Fruit fly (Drosophila melanogaster) Kc167 (cell line): ENCODE results near the gene eag.
A peak's percentile ranks its signal among the peaks of the same experiment; 100 is the strongest.

Experiments
- Myc ChIP-seq: fragments of >200 bp; optimal IDR thresholded peaks from 2 replicates; lab custom pipeline; 2017; ENCODE audit warnings: missing external identifiers
- Sin3A ChIP-seq: fragments of >200 bp; optimal IDR thresholded peaks from 2 replicates; lab custom pipeline; 2018; ENCODE audit warnings: missing external identifiers
- h ChIP-seq: fragments of >200 bp; optimal IDR thresholded peaks from 3 replicates; lab custom pipeline; 2018; ENCODE audit warnings: missing external identifiers
- insv ChIP-seq: fragments of >200 bp; optimal IDR thresholded peaks from 3 replicates; lab custom pipeline; 2018; ENCODE audit warnings: missing external identifiers
- psq ChIP-seq: fragments of >200 bp; optimal IDR thresholded peaks from 2 replicates; lab custom pipeline; 2017; ENCODE audit warnings: missing external identifiers
- ttk ChIP-seq: sonication (Bioruptor generic); optimal IDR thresholded peaks from 2 replicates; lab custom pipeline; 2017; ENCODE audit warnings: missing external identifiers

eag gene

DNA sequence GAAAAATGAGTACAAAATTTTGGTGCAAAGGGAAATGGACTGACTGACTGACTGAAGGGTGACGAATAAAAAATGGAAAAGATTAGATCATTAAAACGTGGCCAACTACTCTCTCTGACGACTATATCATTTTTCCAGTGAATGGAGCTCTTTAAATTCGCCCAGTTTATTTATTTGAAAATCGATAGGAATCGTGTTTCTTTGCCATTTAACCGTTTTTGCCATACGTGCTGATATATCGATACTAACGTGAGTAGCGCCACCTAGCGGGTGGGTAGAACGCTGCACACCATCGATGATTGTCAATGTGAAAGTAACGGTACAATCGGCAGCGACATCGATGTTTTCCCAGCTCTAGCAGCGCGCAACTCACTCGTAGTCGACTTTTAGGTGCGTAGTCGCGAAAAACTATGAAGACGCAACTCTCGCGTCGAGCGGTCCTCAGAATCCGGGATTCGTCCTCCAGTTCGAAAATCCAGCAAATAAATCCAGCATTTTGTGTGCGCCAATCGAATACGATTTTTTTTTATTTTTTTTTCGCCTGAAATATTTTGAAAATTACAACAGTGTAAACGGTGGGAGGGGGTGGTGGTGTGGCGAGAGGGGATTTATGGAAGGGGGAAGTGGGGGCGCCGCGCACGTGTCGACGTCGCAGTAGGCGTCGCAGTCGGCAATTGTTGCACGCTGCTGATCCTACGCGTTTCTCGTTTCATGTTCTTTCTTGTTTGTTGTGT is at the start of gene eag, which contains the start of gene CG9030:
eag (plus strand) TSS at position 428 of the 734 bp plus-strand sequence.
CG9030 (minus strand) TSS at position 51 of the 734 bp plus-strand sequence.
- TF ChIP-seq Sin3A (lab: Kevin White, UChicago): no peak
- TF ChIP-seq h (lab: Kevin White, UChicago): no peak
- TF ChIP-seq insv (lab: Kevin White, UChicago): no peak
- TF ChIP-seq ttk (lab: Kevin White, UChicago): no peak
- TF ChIP-seq Myc (lab: Kevin White, UChicago): no peak
- TF ChIP-seq psq: no peak

DNA sequence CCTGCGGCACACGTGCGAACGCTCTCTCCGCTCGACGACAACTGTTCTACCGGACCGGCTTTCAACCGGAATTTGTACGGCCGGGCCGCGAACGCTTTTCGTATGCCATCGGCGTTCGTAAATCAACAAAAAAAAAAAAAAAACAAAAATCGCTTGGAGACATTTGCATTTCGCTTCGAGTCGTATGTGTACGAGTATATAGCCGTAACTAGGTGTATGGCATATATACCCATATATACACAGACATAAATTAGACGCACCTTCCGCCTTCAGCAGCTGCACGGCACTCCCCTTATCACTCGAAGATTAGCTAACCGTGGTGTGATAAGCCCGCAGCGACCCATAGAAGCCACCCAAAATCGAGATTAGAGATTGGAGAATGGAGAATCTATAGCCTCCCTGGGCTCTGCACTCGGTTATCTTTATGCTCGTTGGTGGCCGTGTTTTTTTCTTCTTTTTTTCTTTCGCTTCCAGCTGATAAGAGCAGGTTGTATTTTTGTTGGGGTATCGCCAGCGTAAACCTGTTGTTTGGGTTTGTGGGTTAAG is 49.7 kb upstream of the eag start, which contains the start of gene CG9512:
CG9512 (minus strand) TSS at position 51 of the 546 bp plus-strand sequence.
- TF ChIP-seq Myc (lab: Kevin White, UChicago): no peak

- TF ChIP-seq psq (no peak), insv (lab: Kevin White, UChicago) (no peak), Myc (lab: Kevin White, UChicago) (no peak), ttk (lab: Kevin White, UChicago) (no peak), h (lab: Kevin White, UChicago) (no peak), Sin3A (lab: Kevin White, UChicago) (no peak)
Observed at dm6 chrX:14909051-14909450, 46.2 kb upstream of the eag start.

DNA sequence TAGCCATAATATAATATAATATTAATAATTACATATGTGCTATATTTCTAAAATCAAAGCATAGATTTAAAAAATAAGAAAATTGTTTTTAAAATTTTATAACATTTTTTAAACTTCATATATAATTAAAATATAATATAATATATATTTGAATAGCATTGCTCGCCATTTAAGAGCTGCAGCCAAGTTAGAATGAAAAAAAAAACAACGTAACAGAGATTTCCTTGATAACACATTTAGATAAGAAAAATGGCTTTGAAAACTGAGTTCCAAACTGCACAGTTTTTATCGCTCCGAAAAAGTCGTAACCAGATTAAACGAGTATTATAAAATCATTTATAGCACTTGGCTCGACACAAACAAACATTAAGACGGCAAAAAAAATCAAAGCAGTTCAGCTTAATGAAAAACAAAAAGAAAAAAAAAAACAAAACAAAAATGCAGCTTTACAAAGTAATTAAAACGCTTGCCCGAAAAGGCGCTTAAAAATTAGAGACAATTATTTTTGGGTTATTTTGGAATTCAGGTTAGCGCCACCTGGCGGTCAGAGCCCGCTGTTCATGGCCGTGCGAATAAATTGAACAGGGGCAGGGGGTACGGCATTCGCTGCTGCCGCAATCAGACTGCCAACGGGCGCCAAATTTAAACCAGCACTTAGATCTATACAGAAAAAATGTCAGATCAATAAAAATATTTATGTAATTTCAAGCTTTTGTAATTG is 45.5 kb upstream of the eag start, which contains the start of gene fiz:
fiz (minus strand) TSS at position 51 of the 721 bp plus-strand sequence.
- TF ChIP-seq Myc (lab: Kevin White, UChicago): no peak
- TF ChIP-seq insv (lab: Kevin White, UChicago): no peak
- TF ChIP-seq ttk (lab: Kevin White, UChicago): no peak
- no peak for TF ChIP-seq h (lab: Kevin White, UChicago)
- no peak for TF ChIP-seq Sin3A (lab: Kevin White, UChicago)
- TF ChIP-seq psq: no peak

DNA sequence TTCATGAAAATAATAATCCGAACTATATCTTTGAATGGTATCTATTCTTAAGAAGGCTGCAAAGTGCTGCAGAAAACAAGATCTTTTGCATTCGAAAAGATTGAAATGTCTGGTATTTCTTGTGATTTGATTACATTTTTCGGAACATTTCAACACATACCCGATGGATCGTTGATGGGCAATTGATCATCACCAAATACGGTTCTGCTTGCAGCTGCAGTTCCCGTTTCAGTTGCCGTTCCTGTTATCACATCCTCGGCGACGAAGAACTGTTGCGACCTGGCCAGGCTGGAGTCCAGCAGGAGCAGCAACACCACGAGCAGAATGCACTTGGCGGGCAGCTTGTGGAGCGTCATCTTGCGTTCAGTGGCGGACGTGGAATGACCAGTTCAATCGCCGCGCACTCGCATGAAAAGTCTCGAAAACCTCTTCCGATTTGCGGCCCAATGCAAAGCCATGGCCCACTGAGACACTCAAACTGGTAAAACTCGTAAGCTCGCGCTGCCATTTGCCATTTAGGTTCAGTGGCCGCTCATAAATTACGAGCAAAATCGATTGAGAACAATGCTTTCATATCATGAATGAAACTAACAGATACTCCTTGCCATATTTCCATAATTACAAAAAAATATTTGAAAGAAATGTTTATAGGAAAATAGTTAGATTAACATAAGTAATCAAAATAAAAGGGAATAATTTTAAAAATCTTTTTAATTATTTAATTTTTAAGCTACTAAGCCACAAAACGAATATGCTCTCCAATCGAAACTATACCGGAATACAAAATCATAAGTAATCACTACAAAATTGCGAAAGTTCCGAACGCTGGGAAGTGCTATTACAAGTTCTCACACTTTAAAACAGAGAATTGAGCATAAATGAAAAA is 44.6 kb upstream of the eag start, which contains the start of gene CG14406:
CG14406 (minus strand) TSS at position 382 of the 886 bp plus-strand sequence.
- TF ChIP-seq h (lab: Kevin White, UChicago): peak; percentile 84
- no peak for TF ChIP-seq insv (lab: Kevin White, UChicago)

DNA sequence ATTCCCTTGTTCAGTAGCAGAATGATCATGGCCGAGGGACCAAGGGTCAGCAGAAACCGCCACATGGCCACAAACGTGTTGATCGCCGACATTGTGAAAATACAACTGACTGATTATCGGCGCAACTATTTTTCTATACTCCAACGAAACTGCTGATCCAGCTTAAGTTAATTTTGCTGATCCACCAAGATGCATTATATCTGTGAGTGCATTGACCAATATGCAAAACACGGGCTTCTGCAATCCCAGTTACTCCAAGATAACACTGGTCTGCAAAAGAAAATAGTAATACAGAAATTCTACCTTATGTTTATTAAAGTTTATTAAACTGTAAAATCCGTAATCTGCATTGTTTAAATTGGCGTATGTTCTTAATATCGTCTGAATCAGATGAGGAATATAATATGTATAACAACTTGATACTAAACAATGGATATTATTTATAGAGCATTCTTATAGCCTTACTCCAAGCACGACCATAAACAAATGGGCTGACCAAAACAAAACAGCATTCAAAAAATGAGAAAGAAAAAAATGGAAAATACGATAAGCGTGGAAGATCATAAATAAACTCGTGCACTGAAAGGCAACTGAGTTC is 41.5 kb upstream of the eag start, which contains the start of gene CG12398:
CG12398 (minus strand) TSS at position 107 of the 598 bp plus-strand sequence.
- TF ChIP-seq Myc (lab: Kevin White, UChicago): no peak
- TF ChIP-seq insv (lab: Kevin White, UChicago): no peak
- TF ChIP-seq psq: no peak
- no peak for TF ChIP-seq h (lab: Kevin White, UChicago)

DNA sequence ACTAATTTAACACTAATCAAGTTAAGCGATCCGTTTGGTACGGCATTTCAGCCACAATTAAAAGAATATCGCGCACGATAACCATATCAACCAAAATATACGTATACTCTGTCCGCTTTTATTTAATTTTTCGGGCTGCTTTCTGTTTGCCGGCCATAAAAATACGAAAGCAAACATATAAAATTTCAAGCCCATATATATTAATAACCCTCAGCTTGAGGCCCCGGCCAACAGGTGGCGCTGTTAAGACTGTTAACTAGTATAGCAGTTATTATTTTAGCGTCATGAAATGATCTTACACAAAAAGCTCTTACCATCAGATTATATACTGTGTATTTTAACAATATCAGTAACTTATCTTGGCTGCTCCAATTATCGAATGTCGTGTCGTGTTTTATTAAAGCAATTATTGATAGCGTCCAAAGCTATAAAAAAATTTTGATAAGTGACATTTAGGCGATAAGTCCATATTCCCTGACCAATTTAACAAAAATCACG is 36.5 kb upstream of the eag start, which contains the start of gene Eo:
Eo (minus strand) TSS at position 51 of the 498 bp plus-strand sequence.
- TF ChIP-seq psq: no peak

DNA sequence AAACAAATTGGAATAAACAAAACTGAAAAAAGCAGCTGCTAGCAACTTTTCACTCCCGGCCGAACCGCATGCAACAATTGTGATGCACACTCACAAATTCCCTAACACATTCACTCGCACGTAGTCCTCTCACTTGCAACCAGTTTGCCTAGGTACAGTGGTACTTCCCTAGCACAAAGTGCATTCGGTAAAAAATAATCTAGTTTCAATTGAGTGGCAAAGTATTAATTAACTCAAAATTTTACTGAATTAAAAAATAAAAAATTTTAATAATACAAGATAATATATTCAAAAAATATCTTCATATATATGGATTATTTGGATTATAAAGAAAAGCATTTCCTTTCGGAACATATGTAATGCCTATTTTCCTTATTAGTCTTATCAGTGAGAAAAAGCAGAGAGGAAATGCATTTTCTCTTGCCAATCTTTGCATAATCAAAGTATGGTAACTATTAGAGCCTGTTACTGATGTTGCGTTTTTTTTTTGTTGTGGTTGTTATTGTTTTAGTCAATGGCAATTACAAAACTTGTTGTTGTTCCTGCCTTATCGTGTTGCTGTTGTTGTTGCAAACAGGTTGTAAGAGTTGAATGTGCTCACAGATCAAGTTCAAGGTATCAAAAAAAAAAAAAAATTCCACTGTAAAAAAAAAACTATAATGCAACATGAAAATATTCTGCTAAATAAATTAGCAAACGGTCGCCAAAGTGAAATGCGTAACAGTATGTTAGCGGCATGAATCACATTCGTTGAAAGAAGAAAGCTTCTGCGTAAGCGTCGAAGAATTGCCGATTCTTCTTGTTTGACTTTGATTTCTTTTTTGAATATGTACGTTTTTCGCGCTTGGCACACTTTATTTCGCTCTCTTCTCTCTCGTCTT is 32.6 kb upstream of the eag start:
- no peak for TF ChIP-seq h (lab: Kevin White, UChicago)
- no peak for TF ChIP-seq Sin3A (lab: Kevin White, UChicago)
- TF ChIP-seq psq: no peak
- no peak for TF ChIP-seq insv (lab: Kevin White, UChicago)
- TF ChIP-seq ttk (lab: Kevin White, UChicago): no peak
- no peak for TF ChIP-seq Myc (lab: Kevin White, UChicago)

dm6 chrX:14923277-14924019 is 31.8 kb upstream of the eag start, which contains the start of gene CG9503:
TSS of gene CG9503 (minus strand) at chrX:14923493.
- TF ChIP-seq psq: no peak
- no peak for TF ChIP-seq Sin3A (lab: Kevin White, UChicago)
- TF ChIP-seq h (lab: Kevin White, UChicago): no peak
- TF ChIP-seq Myc (lab: Kevin White, UChicago): no peak
- TF ChIP-seq insv (lab: Kevin White, UChicago): no peak
- TF ChIP-seq ttk (lab: Kevin White, UChicago): no peak
